Worm (Caenorhabditis elegans): ENCODE data around the gene brp-1.

ce11 chrIII:11973996-11974395 lies 46.4 kb upstream of the brp-1 start, which contains the start of gene ung-1:
- TF ChIP-seq W03F9.2 (tag; optimal IDR thresholded peaks at IDR 0.05) (no peak), him-1 (tag; optimal IDR thresholded peaks at IDR 0.05) (no peak), dao-5 (tag; optimal IDR thresholded peaks at IDR 0.05) (no peak)
